Worm (Caenorhabditis elegans): ENCODE data around the gene Y111B2A.12.

Y111B2A.12 gene

ce11 chrIII:12608989-12609388, at the start of gene Y111B2A.12:
Gene Y111B2A.12, plus strand, starts transcription at chrIII:12609289.
- TF ChIP-seq unc-62 (GFP tag; optimal IDR thresholded peaks at IDR 0.05): no peak

- no peak for TF ChIP-seq unc-62 (GFP tag; optimal IDR thresholded peaks at IDR 0.05)
Observed at ce11 chrIII:12562769-12563168, 46.3 kb upstream of the Y111B2A.12 start.

- TF ChIP-seq unc-62 (GFP tag; optimal IDR thresholded peaks at IDR 0.05): no peak
Observed at ce11 chrIII:12565791-12566190, 43.3 kb upstream of the Y111B2A.12 start.

- no peak for TF ChIP-seq unc-62 (GFP tag; optimal IDR thresholded peaks at IDR 0.05)
Observed at ce11 chrIII:12568036-12568649, 40.9 kb upstream of the Y111B2A.12 start.

ce11 chrIII:12568962-12569361, 40.1 kb upstream of the Y111B2A.12 start:
- TF ChIP-seq unc-62 (GFP tag; optimal IDR thresholded peaks at IDR 0.05): no peak

ce11 chrIII:12569870-12570269, 39.2 kb upstream of the Y111B2A.12 start:
- TF ChIP-seq unc-62 (GFP tag; optimal IDR thresholded peaks at IDR 0.05): no peak

ce11 chrIII:12575350-12576292, 33.5 kb upstream of the Y111B2A.12 start, which contains the start of gene aakg-1:
Gene aakg-1, minus strand, starts transcription at chrIII:12575401.
- TF ChIP-seq unc-62 (GFP tag; optimal IDR thresholded peaks at IDR 0.05): no peak

ce11 chrIII:12583466-12583865, 25.6 kb upstream of the Y111B2A.12 start:
- no peak for TF ChIP-seq unc-62 (GFP tag; optimal IDR thresholded peaks at IDR 0.05)

ce11 chrIII:12585842-12586241, 23.2 kb upstream of the Y111B2A.12 start:
- no peak for TF ChIP-seq unc-62 (GFP tag; optimal IDR thresholded peaks at IDR 0.05)

ce11 chrIII:12591923-12592322, 17.2 kb upstream of the Y111B2A.12 start:
- no peak for TF ChIP-seq unc-62 (GFP tag; optimal IDR thresholded peaks at IDR 0.05)

ce11 chrIII:12595640-12596039, 13.4 kb upstream of the Y111B2A.12 start:
- no peak for TF ChIP-seq unc-62 (GFP tag; optimal IDR thresholded peaks at IDR 0.05)

ce11 chrIII:12598418-12599330, 10.4 kb upstream of the Y111B2A.12 start:
- no peak for TF ChIP-seq unc-62 (GFP tag; optimal IDR thresholded peaks at IDR 0.05)

ce11 chrIII:12599672-12600071, 9.4 kb upstream of the Y111B2A.12 start, which contains the start of gene gldi-8:
Gene gldi-8, minus strand, starts transcription at chrIII:12599729.
- no peak for TF ChIP-seq unc-62 (GFP tag; optimal IDR thresholded peaks at IDR 0.05)

ce11 chrIII:12602070-12602469, 7.0 kb upstream of the Y111B2A.12 start:
- TF ChIP-seq unc-62 (GFP tag; optimal IDR thresholded peaks at IDR 0.05): no peak

ce11 chrIII:12606175-12606574, 2.9 kb upstream of the Y111B2A.12 start:
- no peak for TF ChIP-seq unc-62 (GFP tag; optimal IDR thresholded peaks at IDR 0.05)

- no peak for TF ChIP-seq unc-62 (GFP tag; optimal IDR thresholded peaks at IDR 0.05)
Observed at ce11 chrIII:12607302-12607701, 1.8 kb upstream of the Y111B2A.12 start.

Measured in whole organism, dauer.